Fruit fly (Drosophila melanogaster) Kc167 (cell line): ENCODE measurements around the gene CG34135.

Source experiments
- insv ChIP-seq: fragments of >200 bp; optimal IDR thresholded peaks from 3 replicates; lab custom pipeline; 2018; ENCODE audit warnings: missing external identifiers
- psq ChIP-seq: fragments of >200 bp; optimal IDR thresholded peaks from 2 replicates; lab custom pipeline; 2017; ENCODE audit warnings: missing external identifiers

DNA sequence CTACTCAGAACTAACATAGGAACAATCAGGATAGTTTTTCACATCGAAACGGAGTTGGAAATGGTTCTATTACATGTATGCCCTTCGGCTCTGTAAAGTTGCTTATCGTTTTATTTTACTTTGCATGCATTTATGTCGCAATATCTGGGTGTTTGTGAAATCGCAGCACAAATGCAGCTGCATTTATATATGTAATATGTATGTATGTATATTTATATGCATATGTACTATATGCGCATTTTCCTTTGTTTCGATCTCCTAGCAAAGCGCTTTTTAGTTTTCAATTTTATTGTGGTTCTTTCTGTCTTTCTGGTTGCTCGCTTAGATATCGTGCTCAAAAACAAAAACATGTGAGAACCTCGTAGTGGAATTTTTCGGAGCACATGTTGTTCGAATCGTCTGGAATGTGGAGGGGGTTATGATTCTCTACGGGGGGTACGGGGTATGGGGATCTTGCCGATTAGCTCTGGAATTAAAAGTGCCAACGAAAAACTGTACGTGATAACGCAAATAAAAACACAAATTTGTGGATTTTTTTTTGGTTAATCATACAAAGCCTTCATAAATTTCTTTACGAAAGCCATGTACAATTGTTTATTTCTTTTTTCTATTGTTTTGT, 46.1 kb upstream of the CG34135 start:
- no peak for TF ChIP-seq insv (lab: Kevin White, UChicago)
- no peak for TF ChIP-seq psq (lab: Kevin White, UChicago)
